Fruit fly (Drosophila melanogaster): ENCODE data around the gene Gnpnat.
A peak's percentile ranks its signal among the peaks of the same experiment; 100 is the strongest.

Gnpnat gene

dm6 chr3R:29707258-29707657 is 30.8 kb upstream of the Gnpnat start:
- TF ChIP-seq Myc (optimal IDR thresholded peaks at IDR 0.05) = no peak
- TF ChIP-seq h (optimal IDR thresholded peaks at IDR 0.05) = no peak
- TF ChIP-seq insv (optimal IDR thresholded peaks at IDR 0.05) = no peak
- no peak for TF ChIP-seq ttk (optimal IDR thresholded peaks at IDR 0.05)
- TF ChIP-seq psq (optimal IDR thresholded peaks at IDR 0.05) = no peak
- no peak for TF ChIP-seq Sin3A (optimal IDR thresholded peaks at IDR 0.05)

- no peak for TF ChIP-seq h (optimal IDR thresholded peaks at IDR 0.05)
Measured at dm6 chr3R:29708322-29708721, 29.8 kb upstream of the Gnpnat start.

dm6 chr3R:29711434-29711833 is 26.6 kb upstream of the Gnpnat start:
- TF ChIP-seq ttk (optimal IDR thresholded peaks at IDR 0.05) (no peak), insv (optimal IDR thresholded peaks at IDR 0.05) (no peak), Sin3A (optimal IDR thresholded peaks at IDR 0.05) (no peak), Myc (optimal IDR thresholded peaks at IDR 0.05) (no peak), psq (optimal IDR thresholded peaks at IDR 0.05) (no peak), h (optimal IDR thresholded peaks at IDR 0.05) (no peak)

- TF ChIP-seq insv (optimal IDR thresholded peaks at IDR 0.05) = no peak
- TF ChIP-seq Sin3A (optimal IDR thresholded peaks at IDR 0.05) = no peak
- TF ChIP-seq ttk (optimal IDR thresholded peaks at IDR 0.05) = no peak
- no peak for TF ChIP-seq h (optimal IDR thresholded peaks at IDR 0.05)
- TF ChIP-seq psq (optimal IDR thresholded peaks at IDR 0.05) = no peak
- no peak for TF ChIP-seq Myc (optimal IDR thresholded peaks at IDR 0.05)
Measured at dm6 chr3R:29714314-29714713, 23.8 kb upstream of the Gnpnat start, which contains the start of gene Obp99d. TSS of gene Obp99d (plus strand) at chr3R:29714505.

- TF ChIP-seq insv (optimal IDR thresholded peaks at IDR 0.05) (no peak), Sin3A (optimal IDR thresholded peaks at IDR 0.05) (no peak), Myc (optimal IDR thresholded peaks at IDR 0.05) (no peak), h (optimal IDR thresholded peaks at IDR 0.05) (no peak), psq (optimal IDR thresholded peaks at IDR 0.05) (no peak), ttk (optimal IDR thresholded peaks at IDR 0.05) (no peak)
Measured at dm6 chr3R:29715277-29715676, 22.8 kb upstream of the Gnpnat start, which contains the start of gene Dup99B. TSS of gene Dup99B (minus strand) at chr3R:29715377.

DNA sequence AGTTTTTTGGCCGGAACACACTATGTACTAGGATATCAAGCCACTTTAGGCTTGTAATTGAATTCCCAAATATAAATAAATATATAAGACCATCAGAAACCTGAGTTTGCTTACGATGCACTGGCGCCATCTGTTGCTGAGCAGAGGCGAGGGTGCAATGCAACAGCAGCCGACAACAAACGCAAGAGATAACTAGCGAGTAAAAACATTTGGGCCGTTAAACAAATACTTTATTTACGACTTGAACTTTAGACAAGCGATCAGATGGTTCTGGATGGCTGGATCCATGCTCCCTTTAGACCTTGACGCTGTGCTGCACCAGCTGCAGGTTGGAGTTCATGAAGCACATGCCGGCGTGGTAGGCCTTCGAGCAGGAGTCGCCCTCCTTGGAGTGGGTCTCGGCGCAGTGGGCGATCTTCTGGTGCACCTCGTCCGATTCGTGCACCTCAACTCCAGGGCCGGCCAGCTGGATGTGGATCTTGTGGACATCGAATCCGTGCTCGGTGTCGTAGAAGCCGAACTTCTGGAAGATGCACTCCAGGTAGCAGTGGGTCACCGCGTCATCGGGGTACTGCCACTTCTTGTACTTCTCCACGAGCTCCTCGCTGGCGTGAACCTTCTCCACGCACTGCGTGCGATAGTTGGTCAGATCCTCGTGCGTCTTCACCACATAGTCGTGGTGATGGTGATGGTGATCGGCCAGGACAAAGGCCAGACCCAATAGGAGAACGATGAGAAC is 21.9 kb upstream of the Gnpnat start:
- TF ChIP-seq psq (optimal IDR thresholded peaks at IDR 0.05) (no peak), insv (optimal IDR thresholded peaks at IDR 0.05) (no peak), ttk (optimal IDR thresholded peaks at IDR 0.05) (no peak), Myc (optimal IDR thresholded peaks at IDR 0.05) (no peak), Sin3A (optimal IDR thresholded peaks at IDR 0.05) (no peak), h (optimal IDR thresholded peaks at IDR 0.05) (no peak)

dm6 chr3R:29716782-29717317 is 21.2 kb upstream of the Gnpnat start, which contains the start of gene Obp99b:
TSS of gene Obp99b (minus strand) at chr3R:29716896.
- TF ChIP-seq Sin3A (optimal IDR thresholded peaks at IDR 0.05) (no peak), h (optimal IDR thresholded peaks at IDR 0.05) (peak; percentile 99), insv (optimal IDR thresholded peaks at IDR 0.05) (no peak), Myc (optimal IDR thresholded peaks at IDR 0.05) (no peak), psq (optimal IDR thresholded peaks at IDR 0.05) (no peak), ttk (optimal IDR thresholded peaks at IDR 0.05) (no peak)

DNA sequence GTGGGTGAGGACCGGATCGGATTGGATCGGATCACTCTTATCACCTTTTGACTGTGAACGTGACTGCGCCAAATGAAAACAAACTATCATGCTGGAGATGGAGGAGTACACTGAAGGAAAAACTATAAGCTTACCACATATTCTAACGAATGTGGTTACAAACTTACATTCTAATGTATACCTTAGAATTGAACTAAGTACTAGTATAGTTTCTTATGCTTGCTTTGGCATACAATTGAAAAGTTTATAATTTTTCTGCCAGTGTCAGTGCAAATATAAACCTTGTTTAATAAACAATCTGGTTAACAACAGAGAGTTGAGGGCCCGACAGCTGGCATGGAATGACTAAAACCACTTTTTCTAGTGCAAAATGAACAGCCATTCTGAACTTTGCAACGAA is 20.6 kb upstream of the Gnpnat start:
- TF ChIP-seq Sin3A (optimal IDR thresholded peaks at IDR 0.05) (no peak), ttk (optimal IDR thresholded peaks at IDR 0.05) (no peak), psq (optimal IDR thresholded peaks at IDR 0.05) (no peak), h (optimal IDR thresholded peaks at IDR 0.05) (no peak), insv (optimal IDR thresholded peaks at IDR 0.05) (no peak), Myc (optimal IDR thresholded peaks at IDR 0.05) (no peak)

dm6 chr3R:29718363-29718762 is 19.7 kb upstream of the Gnpnat start, which contains the start of gene CG15506:
TSS of gene CG15506 (plus strand) at chr3R:29718663.
- TF ChIP-seq insv (optimal IDR thresholded peaks at IDR 0.05) = no peak

DNA sequence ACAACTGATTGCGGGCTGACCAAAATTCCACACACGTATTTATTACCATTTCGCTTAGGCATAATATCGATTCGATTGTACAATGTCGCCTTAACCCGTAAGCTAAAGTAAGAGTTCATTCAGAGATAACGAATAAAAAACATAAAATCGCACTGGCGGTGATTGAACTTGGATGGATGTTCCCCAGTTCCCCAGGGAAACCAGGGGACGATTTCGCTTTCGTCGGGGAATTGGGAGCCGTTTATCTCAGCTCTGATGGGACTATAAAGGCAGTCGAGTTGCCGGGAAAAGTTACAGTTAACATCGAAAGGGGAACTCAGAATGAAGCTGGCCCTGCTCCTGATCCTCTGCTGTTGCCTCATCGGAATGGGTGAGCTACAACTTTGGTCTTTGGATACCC is 15.8 kb upstream of the Gnpnat start, which contains the start of gene CG34296:
Gene CG34296, plus strand, starts transcription at position 301 of the 400 bp plus-strand sequence.
- TF ChIP-seq insv (optimal IDR thresholded peaks at IDR 0.05) (no peak), Sin3A (optimal IDR thresholded peaks at IDR 0.05) (no peak), psq (optimal IDR thresholded peaks at IDR 0.05) (no peak), h (optimal IDR thresholded peaks at IDR 0.05) (no peak), ttk (optimal IDR thresholded peaks at IDR 0.05) (no peak)

DNA sequence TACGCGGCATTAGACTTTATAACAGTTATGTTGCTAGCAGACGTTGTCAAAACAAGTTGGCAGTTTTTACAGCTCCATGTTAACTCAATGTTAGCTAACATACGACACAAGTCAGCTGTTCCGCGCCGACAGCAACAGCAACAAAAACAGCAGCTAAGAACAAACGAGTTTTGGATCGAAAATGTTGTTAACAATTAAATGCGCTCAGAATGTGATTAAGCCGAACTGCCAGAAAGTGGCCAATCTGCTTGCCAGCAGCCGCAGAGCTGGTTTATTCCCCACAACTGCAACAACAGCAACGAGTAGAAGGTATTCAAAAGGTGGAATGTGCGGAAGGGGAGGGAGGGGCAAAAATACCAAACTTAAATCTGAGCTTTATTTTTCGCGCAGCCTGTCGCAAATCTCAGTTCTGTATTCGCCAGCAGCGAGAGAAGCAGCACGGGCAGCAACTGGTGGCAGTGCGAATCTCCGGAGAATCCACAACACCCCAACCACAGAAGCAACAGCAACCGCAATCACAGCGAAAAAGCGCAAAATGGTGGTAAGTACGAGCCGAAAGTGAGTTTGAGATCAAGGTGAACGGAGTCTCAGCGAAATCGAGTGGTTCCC is 14.9 kb upstream of the Gnpnat start, which contains the start of gene Pcd:
Gene Pcd, plus strand, starts transcription at position 116 of the 609 bp plus-strand sequence.
- TF ChIP-seq Sin3A (optimal IDR thresholded peaks at IDR 0.05) (no peak), insv (optimal IDR thresholded peaks at IDR 0.05) (no peak), psq (optimal IDR thresholded peaks at IDR 0.05) (no peak), ttk (optimal IDR thresholded peaks at IDR 0.05) (no peak), Myc (optimal IDR thresholded peaks at IDR 0.05) (no peak), h (optimal IDR thresholded peaks at IDR 0.05) (no peak)

DNA sequence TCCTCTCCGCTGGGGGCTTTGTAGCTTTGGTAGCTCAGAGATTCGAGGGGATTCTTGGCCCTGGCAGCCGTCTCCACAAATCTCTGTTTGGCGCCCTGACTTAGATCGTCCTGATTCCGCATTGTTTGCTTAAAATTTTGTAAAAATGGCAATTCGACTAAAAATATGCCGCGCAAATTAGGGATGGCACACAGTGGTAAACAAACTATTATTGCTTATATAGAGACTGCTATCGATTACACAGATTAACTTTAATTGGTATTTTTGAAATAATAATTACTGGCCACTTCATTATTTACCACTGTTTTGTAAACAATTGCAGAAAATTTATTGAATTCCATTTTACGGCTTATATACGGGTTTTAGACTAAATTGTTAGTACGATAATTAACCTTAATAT is 13.3 kb upstream of the Gnpnat start, which contains the start of the genes Naa40 and CG18731:
Gene Naa40, minus strand, starts transcription at position 206 of the 400 bp plus-strand sequence.
Gene CG18731, plus strand, starts transcription at position 283 of the 400 bp plus-strand sequence.
- no peak for TF ChIP-seq insv (optimal IDR thresholded peaks at IDR 0.05)
- no peak for TF ChIP-seq psq (optimal IDR thresholded peaks at IDR 0.05)
- TF ChIP-seq Sin3A (optimal IDR thresholded peaks at IDR 0.05) = no peak
- no peak for TF ChIP-seq ttk (optimal IDR thresholded peaks at IDR 0.05)
- no peak for TF ChIP-seq Myc (optimal IDR thresholded peaks at IDR 0.05)
- TF ChIP-seq h (optimal IDR thresholded peaks at IDR 0.05) = no peak

Data from Kc167 (cell line).